Worm (Caenorhabditis elegans): Measurements from ENCODE around the gene fbxb-116.

The fbxb-116 gene

ce11 chrV:19233469-19233868 lies at the start of gene fbxb-116:
TSS of gene fbxb-116 (plus strand) at chrV:19233769.
- no peak for TF ChIP-seq W03F9.2 (tag; optimal IDR thresholded peaks at IDR 0.05)
- no peak for TF ChIP-seq him-1 (tag; optimal IDR thresholded peaks at IDR 0.05)
- TF ChIP-seq dao-5 (tag; optimal IDR thresholded peaks at IDR 0.05) = no peak

ce11 chrV:19189963-19190597 lies 43.5 kb upstream of the fbxb-116 start, which contains the start of the genes Y39B6A.3 and pph-5:
TSS of gene Y39B6A.3 (minus strand) at chrV:19190013.
TSS of gene pph-5 (plus strand) at chrV:19190547.
- TF ChIP-seq W03F9.2 (tag; optimal IDR thresholded peaks at IDR 0.05) (no peak), him-1 (tag; optimal IDR thresholded peaks at IDR 0.05) (no peak)

- TF ChIP-seq W03F9.2 (tag; optimal IDR thresholded peaks at IDR 0.05) (no peak), dao-5 (tag; optimal IDR thresholded peaks at IDR 0.05) (no peak), him-1 (tag; optimal IDR thresholded peaks at IDR 0.05) (no peak)
Measured at ce11 chrV:19201190-19201589, 32.4 kb upstream of the fbxb-116 start.

ce11 chrV:19202800-19203199 lies 30.8 kb upstream of the fbxb-116 start:
- no peak for TF ChIP-seq W03F9.2 (tag; optimal IDR thresholded peaks at IDR 0.05)
- TF ChIP-seq him-1 (tag; optimal IDR thresholded peaks at IDR 0.05) = no peak
- no peak for TF ChIP-seq dao-5 (tag; optimal IDR thresholded peaks at IDR 0.05)

- TF ChIP-seq W03F9.2 (tag; optimal IDR thresholded peaks at IDR 0.05) (no peak), dao-5 (tag; optimal IDR thresholded peaks at IDR 0.05) (no peak)
Measured at ce11 chrV:19203299-19203698, 30.3 kb upstream of the fbxb-116 start, which contains the start of gene Y39B6A.1. TSS of gene Y39B6A.1 (minus strand) at chrV:19203607.

ce11 chrV:19205450-19205849 lies 28.1 kb upstream of the fbxb-116 start:
- TF ChIP-seq dao-5 (tag; optimal IDR thresholded peaks at IDR 0.05) (no peak), him-1 (tag; optimal IDR thresholded peaks at IDR 0.05) (no peak)

ce11 chrV:19206911-19207310 lies 26.7 kb upstream of the fbxb-116 start:
- TF ChIP-seq dao-5 (tag; optimal IDR thresholded peaks at IDR 0.05) = no peak
- TF ChIP-seq him-1 (tag; optimal IDR thresholded peaks at IDR 0.05) = no peak
- no peak for TF ChIP-seq W03F9.2 (tag; optimal IDR thresholded peaks at IDR 0.05)

- TF ChIP-seq him-1 (tag; optimal IDR thresholded peaks at IDR 0.05) (no peak), dao-5 (tag; optimal IDR thresholded peaks at IDR 0.05) (no peak), W03F9.2 (tag; optimal IDR thresholded peaks at IDR 0.05) (no peak)
Measured at ce11 chrV:19211795-19212194, 21.8 kb upstream of the fbxb-116 start, which contains the start of gene nhr-79. TSS of gene nhr-79 (minus strand) at chrV:19211895.

ce11 chrV:19212354-19212753 lies 21.2 kb upstream of the fbxb-116 start:
- TF ChIP-seq him-1 (tag; optimal IDR thresholded peaks at IDR 0.05) (no peak), dao-5 (tag; optimal IDR thresholded peaks at IDR 0.05) (no peak), W03F9.2 (tag; optimal IDR thresholded peaks at IDR 0.05) (no peak)

ce11 chrV:19217104-19217503 lies 16.5 kb upstream of the fbxb-116 start, which contains the start of gene srr-2:
TSS of gene srr-2 (minus strand) at chrV:19217176.
- TF ChIP-seq him-1 (tag; optimal IDR thresholded peaks at IDR 0.05) (no peak), W03F9.2 (tag; optimal IDR thresholded peaks at IDR 0.05) (no peak), dao-5 (tag; optimal IDR thresholded peaks at IDR 0.05) (no peak)

- TF ChIP-seq him-1 (tag; optimal IDR thresholded peaks at IDR 0.05) = no peak
- no peak for TF ChIP-seq W03F9.2 (tag; optimal IDR thresholded peaks at IDR 0.05)
- TF ChIP-seq dao-5 (tag; optimal IDR thresholded peaks at IDR 0.05) = no peak
Measured at ce11 chrV:19217675-19218074, 15.9 kb upstream of the fbxb-116 start, which contains the start of gene oac-49. TSS of gene oac-49 (plus strand) at chrV:19217975.

- no peak for TF ChIP-seq dao-5 (tag; optimal IDR thresholded peaks at IDR 0.05)
- TF ChIP-seq him-1 (tag; optimal IDR thresholded peaks at IDR 0.05) = no peak
- TF ChIP-seq W03F9.2 (tag; optimal IDR thresholded peaks at IDR 0.05) = no peak
Measured at ce11 chrV:19230413-19230812, 3.2 kb upstream of the fbxb-116 start, which contains the start of gene sqst-3. TSS of gene sqst-3 (plus strand) at chrV:19230782.

ce11 chrV:19231167-19231566 lies 2.4 kb upstream of the fbxb-116 start:
- TF ChIP-seq dao-5 (tag; optimal IDR thresholded peaks at IDR 0.05) (no peak), W03F9.2 (tag; optimal IDR thresholded peaks at IDR 0.05) (no peak), him-1 (tag; optimal IDR thresholded peaks at IDR 0.05) (no peak)

ce11 chrV:19237204-19237603 lies 3.6 kb downstream of the fbxb-116 start, which contains the start of gene fbxb-2:
TSS of gene fbxb-2 (minus strand) at chrV:19237304.
- TF ChIP-seq dao-5 (tag; optimal IDR thresholded peaks at IDR 0.05) (no peak), W03F9.2 (tag; optimal IDR thresholded peaks at IDR 0.05) (no peak), him-1 (tag; optimal IDR thresholded peaks at IDR 0.05) (no peak)

ce11 chrV:19240129-19240528 lies 6.6 kb downstream of the fbxb-116 start, which contains the start of the genes fbxb-115 and fbxb-1:
TSS of gene fbxb-115 (minus strand) at chrV:19240229.
TSS of gene fbxb-1 (plus strand) at chrV:19240354.
- TF ChIP-seq him-1 (tag; optimal IDR thresholded peaks at IDR 0.05) (no peak), dao-5 (tag; optimal IDR thresholded peaks at IDR 0.05) (no peak), W03F9.2 (tag; optimal IDR thresholded peaks at IDR 0.05) (no peak)
